Fruit fly (Drosophila melanogaster): ENCODE measurements around the gene pelo.

pelo gene

dm6 chr2L:9729618-9730284 lies 29.1 kb downstream of the pelo start, which contains the start of gene CG13116:
Gene CG13116, plus strand, starts transcription at chr2L:9729940.
- no peak for TF ChIP-seq noc (tag; optimal IDR thresholded peaks at IDR 0.05)

- TF ChIP-seq noc (tag; optimal IDR thresholded peaks at IDR 0.05): no peak
These were observed 30.7 kb downstream of the pelo start for dm6 chr2L:9731269-9731668.

- no peak for TF ChIP-seq noc (tag; optimal IDR thresholded peaks at IDR 0.05)
These were observed 33.5 kb downstream of the pelo start for dm6 chr2L:9734134-9734533.

- no peak for TF ChIP-seq noc (tag; optimal IDR thresholded peaks at IDR 0.05)
These were observed 35.5 kb downstream of the pelo start, which contains the start of gene CG13117 for dm6 chr2L:9736000-9736695. Gene CG13117, plus strand, starts transcription at chr2L:9736645.

- no peak for TF ChIP-seq noc (tag; optimal IDR thresholded peaks at IDR 0.05)
These were observed 36.8 kb downstream of the pelo start for dm6 chr2L:9737360-9737759.

dm6 chr2L:9737803-9738202 lies 37.2 kb downstream of the pelo start:
- TF ChIP-seq noc (tag; optimal IDR thresholded peaks at IDR 0.05): no peak

dm6 chr2L:9739685-9740084 lies 39.1 kb downstream of the pelo start:
- no peak for TF ChIP-seq noc (tag; optimal IDR thresholded peaks at IDR 0.05)

- no peak for TF ChIP-seq noc (tag; optimal IDR thresholded peaks at IDR 0.05)
These were observed 43.2 kb downstream of the pelo start for dm6 chr2L:9743823-9744222.

dm6 chr2L:9744634-9745033 lies 44.0 kb downstream of the pelo start:
- TF ChIP-seq noc (tag; optimal IDR thresholded peaks at IDR 0.05): no peak

- no peak for TF ChIP-seq noc (tag; optimal IDR thresholded peaks at IDR 0.05)
These were observed 45.9 kb downstream of the pelo start, which contains the start of gene Nckx30C for dm6 chr2L:9746236-9747225. Gene Nckx30C, minus strand, starts transcription at chr2L:9746495.

- no peak for TF ChIP-seq noc (tag; optimal IDR thresholded peaks at IDR 0.05)
These were observed 49.1 kb downstream of the pelo start, which contains the start of gene Cyp4e3 for dm6 chr2L:9749745-9750144. Gene Cyp4e3, minus strand, starts transcription at chr2L:9750071.

dm6 chr2L:9753357-9753756 lies 52.7 kb downstream of the pelo start:
- no peak for TF ChIP-seq noc (tag; optimal IDR thresholded peaks at IDR 0.05)

- no peak for TF ChIP-seq noc (tag; optimal IDR thresholded peaks at IDR 0.05)
These were observed 54.2 kb downstream of the pelo start for dm6 chr2L:9754817-9755216.

- TF ChIP-seq noc (tag; optimal IDR thresholded peaks at IDR 0.05): peak; percentile 61
These were observed 57.6 kb downstream of the pelo start, which contains the start of gene zf30C for dm6 chr2L:9757990-9758814. Gene zf30C, plus strand, starts transcription at chr2L:9758342.

Measured in whole organism, larva.